Fruit fly (Drosophila melanogaster): ENCODE results near the gene CG5274.

Gene CG5274

dm6 chr3L:20405971-20406948 is 21.2 kb downstream of the CG5274 start (continued):
- peak; percentile 15 for TF ChIP-seq Dek (tag; optimal IDR thresholded peaks at IDR 0.05)
- TF ChIP-seq CG2129 (GFP tag; IDR thresholded peaks at IDR 0.05; ENCODE audit: partially characterized antibody) = no peak
- peak; percentile 55 for TF ChIP-seq CTCF (GFP tag; optimal IDR thresholded peaks at IDR 0.05)
- TF ChIP-seq sob (GFP tag; IDR thresholded peaks at IDR 0.05) = no peak
- TF ChIP-seq CG7372 (GFP tag; IDR thresholded peaks at IDR 0.05) = no peak
- TF ChIP-seq dmrt99B (tag; optimal IDR thresholded peaks at IDR 0.05) = no peak
- no peak for TF ChIP-seq E2f1 (GFP tag; IDR thresholded peaks at IDR 0.05)
- TF ChIP-seq Doc2 (GFP tag; IDR thresholded peaks at IDR 0.05) = no peak
- TF ChIP-seq btn (GFP tag; optimal IDR thresholded peaks at IDR 0.05) = no peak
- no peak for TF ChIP-seq Ssrp (tag; optimal IDR thresholded peaks at IDR 0.05)
- no peak for TF ChIP-seq cas (GFP tag; IDR thresholded peaks at IDR 0.05)
- peak; percentile 27 for TF ChIP-seq CG12071 (GFP tag; optimal IDR thresholded peaks at IDR 0.05)
- no peak for TF ChIP-seq Dref (GFP tag; IDR thresholded peaks at IDR 0.05)
- TF ChIP-seq Med (GFP tag) = peak; percentile 4
- peak; percentile 21 for TF ChIP-seq Nf-YC (tag; optimal IDR thresholded peaks at IDR 0.05)
- TF ChIP-seq CG42726 (GFP tag; IDR thresholded peaks at IDR 0.05; ENCODE audit: partially characterized antibody) = no peak
- TF ChIP-seq gro (GFP tag; optimal IDR thresholded peaks at IDR 0.05) = no peak
- TF ChIP-seq CG4730 (GFP tag; IDR thresholded peaks at IDR 0.05) = no peak
- peak; percentile 29 for TF ChIP-seq CG15601 (tag; optimal IDR thresholded peaks at IDR 0.05)
- TF ChIP-seq grn (GFP tag; optimal IDR thresholded peaks at IDR 0.05) = peak; percentile 79
- no peak for TF ChIP-seq tna (GFP tag; IDR thresholded peaks at IDR 0.05; ENCODE audit: partially characterized antibody)
- TF ChIP-seq TFAM (GFP tag; optimal IDR thresholded peaks at IDR 0.05) = no peak
- no peak for TF ChIP-seq CG11456 (GFP tag; IDR thresholded peaks at IDR 0.05)
- TF ChIP-seq CG15269 (tag; optimal IDR thresholded peaks at IDR 0.05) = peak; percentile 25
- no peak for TF ChIP-seq Max (GFP tag; optimal IDR thresholded peaks at IDR 0.05)
- TF ChIP-seq CG7928 (GFP tag; optimal IDR thresholded peaks at IDR 0.05) = no peak
- TF ChIP-seq CG11504 (tag; optimal IDR thresholded peaks at IDR 0.05) = peak; percentile 3
- TF ChIP-seq Oaz (GFP tag; IDR thresholded peaks at IDR 0.05) = no peak
- no peak for TF ChIP-seq dan (GFP tag; IDR thresholded peaks at IDR 0.05)
- peak; percentile 31 for TF ChIP-seq scrt (GFP tag; optimal IDR thresholded peaks at IDR 0.05)
- no peak for TF ChIP-seq Sin3A (optimal IDR thresholded peaks at IDR 0.05)
- TF ChIP-seq danr (GFP tag; IDR thresholded peaks at IDR 0.05) = no peak
- peak; percentile 47; the same call in 1 of the 2 replicates for TF ChIP-seq vvl (GFP tag; IDR thresholded peaks at IDR 0.05)
- no peak for TF ChIP-seq gsb (GFP tag; IDR thresholded peaks at IDR 0.05)
- no peak for TF ChIP-seq pho (GFP tag; optimal IDR thresholded peaks at IDR 0.05)
- TF ChIP-seq CG8944 (GFP tag; optimal IDR thresholded peaks at IDR 0.05) = no peak
- peak; percentile 8 for TF ChIP-seq Meics (GFP tag; optimal IDR thresholded peaks at IDR 0.05)
- TF ChIP-seq CG12659 (GFP tag; optimal IDR thresholded peaks at IDR 0.05) = peak; percentile 9
- peak; percentile 26; the same call in 1 of the 2 replicates for TF ChIP-seq E2f2 (GFP tag; IDR thresholded peaks at IDR 0.05)
- TF ChIP-seq chif (GFP tag; optimal IDR thresholded peaks at IDR 0.05) = no peak
- TF ChIP-seq CG14050 (GFP tag; IDR thresholded peaks at IDR 0.05) = no peak

Data from whole organism, embryonic.